Worm (Caenorhabditis elegans): ENCODE data around the gene dnj-18.

ce11 chrIII:4705207-4705606, 7.3 kb downstream of the dnj-18 start, which contains the start of gene pgap-2:
- TF ChIP-seq elt-3 (tag; optimal IDR thresholded peaks at IDR 0.05) = no peak
- no peak for TF ChIP-seq R02D3.7 (tag; optimal IDR thresholded peaks at IDR 0.05)
- no peak for TF ChIP-seq snpc-4 (tag; optimal IDR thresholded peaks at IDR 0.05)
- no peak for TF ChIP-seq unc-62 (GFP tag; optimal IDR thresholded peaks at IDR 0.05)
- TF ChIP-seq aly-2 (tag; optimal IDR thresholded peaks at IDR 0.05) = no peak
- no peak for TF ChIP-seq unc-39 (tag; optimal IDR thresholded peaks at IDR 0.05)
- no peak for TF ChIP-seq jun-1 (tag; optimal IDR thresholded peaks at IDR 0.05)
- TF ChIP-seq nhr-77 (tag; optimal IDR thresholded peaks at IDR 0.05) = no peak
- no peak for TF ChIP-seq fkh-10 (GFP tag; optimal IDR thresholded peaks at IDR 0.05)
- no peak for TF ChIP-seq lin-39 (tag; optimal IDR thresholded peaks at IDR 0.05)
- no peak for TF ChIP-seq lin-15B (tag; optimal IDR thresholded peaks at IDR 0.05)
- no peak for TF ChIP-seq nhr-12 (tag; optimal IDR thresholded peaks at IDR 0.05)
